Fruit fly (Drosophila melanogaster) whole organism, pupa: ENCODE results near the gene CG17294.
A peak's percentile ranks its signal among the peaks of the same experiment; 100 is the strongest.

Experiments
- CG10348 ChIP-seq: fragments of 200-800 bp; sonication (Bioruptor generic); IDR thresholded peaks from 2 replicates; pipeline ENCODE4 v1.3.6; 2022; ENCODE audit warnings: missing biosample characterization, missing genetic modification characterization
- CG12605 ChIP-seq: fragments of 200-800 bp; sonication (Bioruptor generic); IDR thresholded peaks from 2 replicates; pipeline ENCODE4 v1.3.6; 2022; ENCODE audit warnings: missing biosample characterization, missing genetic modification characterization
- CG13204 ChIP-seq: fragments of 200-800 bp; sonication (Bioruptor generic); optimal IDR thresholded peaks from 2 replicates; lab custom pipeline; 2018; ENCODE audit warnings: missing biosample characterization, mild to moderate bottlenecking, missing genetic modification characterization, moderate library complexity
- CG14655 ChIP-seq: fragments of 200-800 bp; sonication (Bioruptor generic); optimal IDR thresholded peaks from 3 replicates; lab custom pipeline; 2017; ENCODE audit warnings: mild to moderate bottlenecking, missing biosample characterization, missing genetic modification reagents, missing genetic modification characterization
- CG15710 ChIP-seq: fragments of 200-800 bp; sonication (Bioruptor generic); optimal IDR thresholded peaks from 2 replicates; lab custom pipeline; 2018; ENCODE audit warnings: missing biosample characterization, mild to moderate bottlenecking, missing genetic modification characterization, moderate library complexity
- CG17806 ChIP-seq: fragments of 200-800 bp; sonication (Bioruptor generic); optimal IDR thresholded peaks from 2 replicates; lab custom pipeline; 2018; ENCODE audit warnings: missing biosample characterization, mild to moderate bottlenecking, missing genetic modification characterization, moderate library complexity
- CG32121 ChIP-seq: fragments of 200-800 bp; sonication (Bioruptor generic); IDR thresholded peaks from 2 replicates; pipeline ENCODE4 v1.3.6; 2022; ENCODE audit warnings: missing biosample characterization, missing genetic modification characterization
- CG34367 ChIP-seq: fragments of 200-800 bp; sonication (Bioruptor generic); optimal IDR thresholded peaks from 2 replicates; lab custom pipeline; 2018; ENCODE audit warnings: missing biosample characterization, mild to moderate bottlenecking, missing genetic modification characterization
- CG4496 ChIP-seq: fragments of 200-800 bp; sonication (Bioruptor generic); IDR thresholded peaks from 3 replicates; pipeline ENCODE4 v1.3.6; 2022; ENCODE audit warnings: missing biosample characterization, missing genetic modification characterization
- CG8159 ChIP-seq: fragments of 200-800 bp; sonication (Bioruptor generic); optimal IDR thresholded peaks from 3 replicates; lab custom pipeline; 2018; ENCODE audit warnings: missing biosample characterization, mild to moderate bottlenecking, missing genetic modification characterization, moderate library complexity
- CG8301 ChIP-seq: fragments of 200-800 bp; sonication (Bioruptor generic); optimal IDR thresholded peaks from 2 replicates; lab custom pipeline; 2018; ENCODE audit warnings: missing biosample characterization, mild to moderate bottlenecking, missing genetic modification characterization
- CG9948 ChIP-seq: fragments of 200-800 bp; sonication (Bioruptor generic); optimal IDR thresholded peaks from 2 replicates; lab custom pipeline; 2018; ENCODE audit warnings: missing biosample characterization, mild to moderate bottlenecking, missing genetic modification characterization, moderate library complexity
- D1 ChIP-seq: fragments of 200-800 bp; sonication (Bioruptor generic); optimal IDR thresholded peaks from 2 replicates; lab custom pipeline; 2018; ENCODE audit warnings: missing biosample characterization, mild to moderate bottlenecking, missing genetic modification characterization, moderate library complexity
- EcR ChIP-seq: fragments of 200-800 bp; sonication (Bioruptor generic); optimal IDR thresholded peaks from 3 replicates; lab custom pipeline; 2019; ENCODE audit warnings: missing biosample characterization, missing genetic modification characterization, mild to moderate bottlenecking, moderate library complexity, missing genetic modification reagents
- Ets98B ChIP-seq: fragments of 200-800 bp; sonication (Bioruptor generic); IDR thresholded peaks from 2 replicates; pipeline ENCODE4 v1.3.6; 2022; ENCODE audit warnings: missing biosample characterization, missing genetic modification characterization
- Pif1A ChIP-seq: fragments of 200-800 bp; sonication (Bioruptor generic); optimal IDR thresholded peaks from 3 replicates; lab custom pipeline; 2016; ENCODE audit warnings: missing biosample characterization, missing genetic modification characterization
- Pif1B ChIP-seq: fragments of 200-800 bp; sonication (Bioruptor generic); optimal IDR thresholded peaks from 3 replicates; lab custom pipeline; 2016; ENCODE audit warnings: missing biosample characterization, missing genetic modification characterization
- Snoo ChIP-seq: fragments of 200-800 bp; sonication (Bioruptor generic); optimal IDR thresholded peaks from 3 replicates; lab custom pipeline; 2017; ENCODE audit warnings: missing biosample characterization, mild to moderate bottlenecking, missing genetic modification characterization, inconsistent platforms
- fd96Ca ChIP-seq: fragments of 200-800 bp; sonication (Bioruptor generic); IDR thresholded peaks from 3 replicates; pipeline ENCODE4 v1.3.6; 2022; ENCODE audit warnings: missing biosample characterization, missing genetic modification characterization
- gl ChIP-seq: fragments of 200-800 bp; sonication (Bioruptor generic); optimal IDR thresholded peaks from 2 replicates; lab custom pipeline; 2018; ENCODE audit warnings: missing biosample characterization, mild to moderate bottlenecking, missing genetic modification characterization
- rn ChIP-seq: fragments of 200-800 bp; sonication (Bioruptor generic); IDR thresholded peaks from 2 replicates; pipeline ENCODE4 v1.3.6; 2022; ENCODE audit warnings: missing biosample characterization, missing genetic modification characterization

Gene CG17294

DNA sequence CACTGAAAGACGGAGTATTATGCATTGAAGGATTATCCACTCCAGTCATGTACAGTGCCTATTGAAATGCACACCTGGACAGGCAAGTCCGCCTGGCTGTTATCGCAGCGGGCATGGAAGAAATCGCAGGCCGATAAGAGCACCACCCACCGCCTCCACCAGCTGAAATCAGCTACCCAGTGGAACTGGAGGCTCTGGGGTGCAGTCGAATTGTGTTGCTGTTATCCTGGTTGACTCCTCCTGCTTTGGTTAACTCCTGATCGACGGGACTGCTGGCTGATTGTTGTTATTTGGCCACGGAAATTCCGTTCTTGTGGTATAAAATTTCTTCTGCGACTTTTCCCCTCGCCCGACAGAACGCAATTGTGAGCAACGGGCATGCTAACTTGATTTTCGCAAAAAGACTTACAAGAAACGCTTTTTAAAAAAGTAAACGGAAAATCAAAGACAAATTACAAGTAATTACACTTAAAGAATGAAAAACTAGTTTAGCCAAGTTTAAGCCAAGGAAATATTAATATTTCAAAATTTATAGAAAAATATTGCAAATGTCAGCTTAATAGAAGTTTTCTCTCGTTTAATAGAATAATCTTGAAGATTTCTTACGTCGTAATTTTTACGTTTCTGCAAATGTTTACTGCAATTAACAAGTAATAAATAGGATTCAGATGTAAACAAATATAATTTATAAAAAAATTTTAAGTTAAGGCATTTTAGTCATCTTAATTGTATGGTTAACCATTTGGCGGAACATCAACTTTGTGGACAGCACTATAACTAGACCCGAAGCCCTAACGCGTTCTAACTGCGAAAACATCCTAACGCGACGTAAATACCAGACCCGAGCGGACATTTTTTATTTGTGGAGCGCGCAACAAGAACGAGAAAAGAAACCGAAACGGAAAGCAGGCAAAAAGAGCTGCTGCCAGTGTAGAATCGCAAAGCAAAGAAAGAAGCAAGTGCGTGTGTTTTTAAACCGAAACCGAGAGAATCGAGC is 38.4 kb downstream of the CG17294 start, which contains the start of the genes CG13398 and Akap200:
CG13398 (minus strand) TSS at position 370 of the 997 bp plus-strand sequence.
Akap200 (plus strand) TSS at position 804 of the 997 bp plus-strand sequence.
- TF ChIP-seq CG15710 (tag; lab: Kevin White, UChicago) (peak; percentile 28), CG17806 (no peak), CG12605 (no peak), rn (no peak), CG4496 (GFP tag; lab: Robert Waterston, UW) (0 out of 3 replicates have a peak, but pooled peaks have one; percentile 15), D1 (tag; lab: Kevin White, UChicago) (peak; percentile 39), Snoo (tag; lab: Kevin White, UChicago) (no peak), CG8159 (tag; lab: Kevin White, UChicago) (peak; percentile 57), CG32121 (GFP tag; lab: Robert Waterston, UW) (peak; percentile 44; the same call in 1 of the 2 replicates), Pif1B (GFP tag; lab: Kevin White, UChicago) (peak; percentile 44), Ets98B (GFP tag; lab: Robert Waterston, UW) (peak; percentile 35), CG13204 (GFP tag; lab: Kevin White, UChicago) (no peak), gl (tag; lab: Kevin White, UChicago) (no peak), CG34367 (tag; lab: Kevin White, UChicago) (no peak), CG14655 (GFP tag; lab: Kevin White, UChicago) (no peak), EcR (GFP tag; lab: Kevin White, UChicago) (no peak), fd96Ca (peak; percentile 25; the same call in 1 of the 3 replicates), CG10348 (GFP tag; lab: Robert Waterston, UW) (no peak), Pif1A (GFP tag; lab: Kevin White, UChicago) (no peak), CG8301 (tag; lab: Kevin White, UChicago) (no peak), CG9948 (peak; percentile 28)

DNA sequence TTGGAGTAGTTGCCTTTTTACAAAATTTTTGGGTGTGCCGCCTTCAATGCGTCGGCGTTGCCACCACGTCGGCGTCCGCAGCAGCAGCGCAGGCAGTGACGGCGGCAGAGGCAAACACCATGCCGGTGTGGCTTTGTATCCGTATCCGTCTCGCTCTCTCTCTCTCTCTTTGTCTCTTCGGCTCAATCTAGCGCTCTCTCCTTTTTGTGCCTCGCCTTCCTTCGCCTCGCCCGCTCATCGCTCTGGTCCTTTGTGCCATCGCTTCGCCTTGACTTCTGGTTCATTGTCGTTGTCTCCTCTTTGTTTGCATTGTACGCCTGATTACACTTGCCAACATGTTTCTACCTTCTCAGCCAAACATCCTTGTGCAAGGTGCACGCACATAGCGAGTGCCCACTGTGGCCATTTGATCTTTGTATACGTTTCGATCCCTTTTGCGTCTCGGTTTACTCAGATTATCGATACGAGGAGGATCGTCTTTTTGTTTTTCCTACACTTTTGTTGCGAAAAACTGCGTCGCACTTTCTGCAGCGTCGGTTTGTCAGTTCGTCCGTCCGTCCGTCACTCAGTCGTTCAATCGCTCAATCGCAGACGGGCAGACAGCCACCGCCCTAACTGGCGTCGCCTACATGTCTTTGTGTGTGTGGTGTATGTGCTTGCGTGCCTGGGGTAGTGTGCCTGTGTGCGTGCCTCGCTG is 39.7 kb downstream of the CG17294 start:
- TF ChIP-seq fd96Ca, result 0 out of 3 replicates have a peak, but pooled peaks have one; percentile 62
- peak; percentile 65 for TF ChIP-seq CG4496 (GFP tag; lab: Robert Waterston, UW)
- TF ChIP-seq CG14655 (GFP tag; lab: Kevin White, UChicago), result peak; percentile 72
- TF ChIP-seq CG9948, result peak; percentile 65
- peak; percentile 68 for TF ChIP-seq Pif1B (GFP tag; lab: Kevin White, UChicago)
- peak; percentile 65 for TF ChIP-seq CG17806
- peak; percentile 82 for TF ChIP-seq Pif1A (GFP tag; lab: Kevin White, UChicago)
- peak; percentile 60 for TF ChIP-seq CG15710 (tag; lab: Kevin White, UChicago)
- TF ChIP-seq D1 (tag; lab: Kevin White, UChicago), result peak; percentile 0
- TF ChIP-seq CG10348 (GFP tag; lab: Robert Waterston, UW), result no peak
- peak; percentile 30; the same call in 1 of the 2 replicates for TF ChIP-seq Ets98B (GFP tag; lab: Robert Waterston, UW)
- TF ChIP-seq CG32121 (GFP tag; lab: Robert Waterston, UW), result peak; percentile 19; the same call in 1 of the 2 replicates
- no peak for TF ChIP-seq rn
- TF ChIP-seq CG8301 (tag; lab: Kevin White, UChicago), result peak; percentile 59
- peak; percentile 35; the same call in 1 of the 2 replicates for TF ChIP-seq CG12605
- TF ChIP-seq CG8159 (tag; lab: Kevin White, UChicago), result peak; percentile 69
- peak; percentile 69 for TF ChIP-seq Snoo (tag; lab: Kevin White, UChicago)
- peak; percentile 66 for TF ChIP-seq CG13204 (GFP tag; lab: Kevin White, UChicago)
- peak; percentile 61 for TF ChIP-seq gl (tag; lab: Kevin White, UChicago)
- TF ChIP-seq CG34367 (tag; lab: Kevin White, UChicago), result peak; percentile 61
- peak; percentile 97 for TF ChIP-seq EcR (GFP tag; lab: Kevin White, UChicago)

DNA sequence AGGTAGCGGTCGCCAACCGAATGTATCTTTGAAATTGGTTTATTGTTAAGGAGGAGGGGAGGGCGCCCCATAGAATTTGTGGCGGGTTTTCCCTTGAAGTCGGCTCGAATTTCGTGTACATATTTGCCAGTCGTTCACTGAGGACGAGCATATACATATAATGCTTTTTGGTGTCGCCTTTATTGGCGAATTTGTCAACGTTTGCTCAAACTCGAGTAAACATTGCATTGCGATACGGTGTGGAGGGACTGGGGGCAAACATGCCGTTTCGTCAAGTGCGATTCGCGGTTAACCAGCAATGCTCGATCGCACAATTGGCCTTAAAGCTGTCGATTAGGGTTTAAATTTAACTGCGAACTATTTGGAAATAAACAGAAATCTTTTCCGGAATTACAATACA is 40.7 kb downstream of the CG17294 start:
- TF ChIP-seq Pif1A (GFP tag; lab: Kevin White, UChicago), result no peak
- no peak for TF ChIP-seq Ets98B (GFP tag; lab: Robert Waterston, UW)
- TF ChIP-seq CG34367 (tag; lab: Kevin White, UChicago), result no peak
- no peak for TF ChIP-seq fd96Ca
- TF ChIP-seq CG12605, result no peak
- no peak for TF ChIP-seq CG8159 (tag; lab: Kevin White, UChicago)
- TF ChIP-seq Pif1B (GFP tag; lab: Kevin White, UChicago), result no peak
- TF ChIP-seq CG14655 (GFP tag; lab: Kevin White, UChicago), result no peak
- no peak for TF ChIP-seq CG4496 (GFP tag; lab: Robert Waterston, UW)
- no peak for TF ChIP-seq CG13204 (GFP tag; lab: Kevin White, UChicago)
- TF ChIP-seq CG9948, result no peak
- no peak for TF ChIP-seq CG32121 (GFP tag; lab: Robert Waterston, UW)
- no peak for TF ChIP-seq CG15710 (tag; lab: Kevin White, UChicago)
- TF ChIP-seq CG8301 (tag; lab: Kevin White, UChicago), result no peak
- TF ChIP-seq CG10348 (GFP tag; lab: Robert Waterston, UW), result no peak
- no peak for TF ChIP-seq Snoo (tag; lab: Kevin White, UChicago)
- TF ChIP-seq D1 (tag; lab: Kevin White, UChicago), result no peak
- TF ChIP-seq rn, result no peak
- no peak for TF ChIP-seq gl (tag; lab: Kevin White, UChicago)
- TF ChIP-seq, all 21 proteins: peak for 0
